Fruit fly (Drosophila melanogaster) whole organism, embryonic: ENCODE data around the gene CG11593.

Experiments
- Abd-B ChIP-seq: fragments of 200-800 bp; sonication (Bioruptor generic); optimal IDR thresholded peaks from 2 replicates; lab custom pipeline; 2018; ENCODE audit warnings: missing biosample characterization, mild to moderate bottlenecking, missing genetic modification characterization, moderate library complexity
- HLH4C ChIP-seq: fragments of 200-800 bp; sonication (Bioruptor generic); IDR thresholded peaks from 3 replicates; pipeline ENCODE4 v1.3.6; 2022; ENCODE audit warnings: missing biosample characterization, missing genetic modification characterization; ENCODE audit not compliant: partially characterized antibody
- h ChIP-seq: fragments of >200 bp; optimal IDR thresholded peaks from 2 replicates; lab custom pipeline; 2017
- pzg ChIP-seq: fragments of 200-800 bp; sonication (Bioruptor generic); optimal IDR thresholded peaks from 3 replicates; lab custom pipeline; 2018; ENCODE audit warnings: missing biosample characterization, mild to moderate bottlenecking, missing genetic modification characterization, moderate library complexity

- TF ChIP-seq HLH4C (GFP tag; lab: Robert Waterston, UW) (no peak), Abd-B (GFP tag; lab: Kevin White, UChicago) (no peak), h (lab: Kevin White, UChicago) (no peak), pzg (GFP tag; lab: Kevin White, UChicago) (no peak)
These were observed 7.4 kb upstream of the CG11593 start, which contains the start of gene Dpy-30L2 for dm6 chr3L:4047635-4048034.
